Fruit fly (Drosophila melanogaster) whole organism, embryonic: Measurements from ENCODE around the gene Spc105R.
A peak's percentile ranks its signal among the peaks of the same experiment; 100 is the strongest.

Source experiments
- BEAF-32 ChIP-seq: fragments of 200-800 bp; sonication (Bioruptor generic); optimal IDR thresholded peaks from 3 replicates; lab custom pipeline; 2017; ENCODE audit warnings: missing biosample characterization, missing genetic modification characterization, mild to moderate bottlenecking, moderate library complexity, missing genetic modification reagents
- CG10147 ChIP-seq: fragments of 200-800 bp; sonication (Bioruptor generic); optimal IDR thresholded peaks from 2 replicates; lab custom pipeline; 2019; ENCODE audit warnings: missing biosample characterization, mild to moderate bottlenecking, missing genetic modification characterization, moderate library complexity
- CG10267 ChIP-seq: fragments of 200-800 bp; sonication (Bioruptor generic); optimal IDR thresholded peaks from 2 replicates; lab custom pipeline; 2018; ENCODE audit warnings: missing biosample characterization, mild to moderate bottlenecking, missing genetic modification characterization, moderate library complexity
- CG10431 ChIP-seq: fragments of 200-800 bp; sonication (Bioruptor generic); optimal IDR thresholded peaks from 3 replicates; lab custom pipeline; 2018; ENCODE audit warnings: missing biosample characterization, mild to moderate bottlenecking, missing genetic modification characterization
- CG10959 ChIP-seq: fragments of 200-800 bp; sonication (Bioruptor generic); IDR thresholded peaks from 2 replicates; pipeline ENCODE4 v1.3.6; 2022; ENCODE audit warnings: missing biosample characterization, missing genetic modification characterization
- CG11247 ChIP-seq: fragments of 200-800 bp; sonication (Bioruptor generic); IDR thresholded peaks from 2 replicates; pipeline ENCODE4 v1.3.6; 2022; ENCODE audit warnings: missing biosample characterization, missing genetic modification characterization
- CG15269 ChIP-seq: fragments of 200-800 bp; sonication (Bioruptor generic); optimal IDR thresholded peaks from 2 replicates; lab custom pipeline; 2018; ENCODE audit warnings: missing biosample characterization, mild to moderate bottlenecking, missing genetic modification characterization, moderate library complexity
- CG15601 ChIP-seq: fragments of 200-800 bp; sonication (Bioruptor generic); optimal IDR thresholded peaks from 3 replicates; lab custom pipeline; 2019; ENCODE audit warnings: missing biosample characterization, mild to moderate bottlenecking, missing genetic modification characterization, moderate library complexity
- CG16813 ChIP-seq: fragments of 200-800 bp; sonication (Bioruptor generic); IDR thresholded peaks from 3 replicates; pipeline ENCODE4 v1.3.6; 2022; ENCODE audit warnings: missing biosample characterization, missing genetic modification characterization; ENCODE audit not compliant: partially characterized antibody
- CG18011 ChIP-seq: fragments of 200-800 bp; sonication (Bioruptor generic); optimal IDR thresholded peaks from 2 replicates; lab custom pipeline; 2017; ENCODE audit warnings: missing biosample characterization, missing genetic modification characterization, mild to moderate bottlenecking, moderate library complexity, missing genotype
- CG2875 ChIP-seq: fragments of 200-800 bp; sonication (Bioruptor generic); optimal IDR thresholded peaks from 2 replicates; lab custom pipeline; 2017; ENCODE audit warnings: missing biosample characterization, mild to moderate bottlenecking, missing genetic modification characterization, missing genetic modification reagents
- CG30431 ChIP-seq: fragments of 200-800 bp; sonication (Bioruptor generic); optimal IDR thresholded peaks from 2 replicates; lab custom pipeline; 2017; ENCODE audit warnings: missing biosample characterization, missing genetic modification characterization
- CG32772 ChIP-seq: fragments of 200-800 bp; sonication (Bioruptor generic); IDR thresholded peaks from 2 replicates; pipeline ENCODE4 v1.3.6; 2022; ENCODE audit warnings: missing biosample characterization, missing genetic modification characterization
- CG3281 ChIP-seq: fragments of 200-800 bp; sonication (Bioruptor generic); optimal IDR thresholded peaks from 3 replicates; lab custom pipeline; 2017; ENCODE audit warnings: missing biosample characterization, mild to moderate bottlenecking, missing genetic modification characterization
- CG33213 ChIP-seq: fragments of 200-800 bp; sonication (Bioruptor generic); optimal IDR thresholded peaks from 3 replicates; lab custom pipeline; 2016; ENCODE audit warnings: missing biosample characterization, missing genetic modification characterization
- CG4404 ChIP-seq: fragments of 200-800 bp; sonication (Bioruptor generic); IDR thresholded peaks from 2 replicates; pipeline ENCODE4 v1.3.6; 2022; ENCODE audit warnings: missing biosample characterization, missing genetic modification characterization
- CG5245 ChIP-seq: fragments of 200-800 bp; sonication (Bioruptor generic); optimal IDR thresholded peaks from 3 replicates; lab custom pipeline; 2016; ENCODE audit warnings: missing biosample characterization, missing genetic modification characterization
- CG6791 ChIP-seq: fragments of 200-800 bp; sonication (Bioruptor generic); IDR thresholded peaks from 3 replicates; pipeline ENCODE4 v1.3.6; 2022; ENCODE audit warnings: missing biosample characterization, missing genetic modification characterization; ENCODE audit not compliant: partially characterized antibody
- CG6813 ChIP-seq: fragments of 200-800 bp; sonication (Bioruptor generic); optimal IDR thresholded peaks from 2 replicates; lab custom pipeline; 2017; ENCODE audit warnings: missing biosample characterization, missing genetic modification characterization, mild to moderate bottlenecking, moderate library complexity, missing genetic modification reagents
- CG7372 ChIP-seq: fragments of 200-800 bp; sonication (Bioruptor generic); IDR thresholded peaks from 2 replicates; pipeline ENCODE4 v1.3.6; 2022; ENCODE audit warnings: missing biosample characterization, missing genetic modification characterization
- CG8290 ChIP-seq, 3 experiments: fragments of 200-800 bp; sonication (Bioruptor generic); optimal IDR thresholded peaks; 2 replicates each; lab custom pipeline; 2016 to 2019; ENCODE audit warnings: missing biosample characterization in 3 of 3, missing genetic modification characterization in 3 of 3, mild to moderate bottlenecking in 2 of 3, moderate library complexity in 1 of 3
- CG8359 ChIP-seq: fragments of 200-800 bp; sonication (Bioruptor generic); optimal IDR thresholded peaks from 2 replicates; lab custom pipeline; 2017; ENCODE audit warnings: missing biosample characterization, mild to moderate bottlenecking, missing genetic modification characterization, borderline replicate concordance
- CG9932 ChIP-seq: fragments of 200-800 bp; sonication (Bioruptor generic); IDR thresholded peaks from 2 replicates; pipeline ENCODE4 v1.3.6; 2022; ENCODE audit warnings: missing biosample characterization, missing genetic modification characterization
- Doc3 ChIP-seq: fragments of 200-800 bp; sonication (Bioruptor generic); IDR thresholded peaks from 3 replicates; pipeline ENCODE4 v1.3.6; 2022; ENCODE audit warnings: missing biosample characterization, missing genetic modification characterization; ENCODE audit not compliant: partially characterized antibody
- Dref ChIP-seq: fragments of 200-800 bp; sonication (Bioruptor generic); IDR thresholded peaks from 2 replicates; pipeline ENCODE4 v1.3.6; 2022; ENCODE audit warnings: missing biosample characterization, missing genetic modification characterization
- Ets97D ChIP-seq: fragments of 200-800 bp; sonication (Bioruptor generic); optimal IDR thresholded peaks from 3 replicates; lab custom pipeline; 2016; ENCODE audit warnings: missing biosample characterization, missing genetic modification characterization
- MBD-R2 ChIP-seq: fragments of 200-800 bp; sonication (Bioruptor generic); IDR thresholded peaks from 2 replicates; pipeline ENCODE4 v1.3.6; 2022; ENCODE audit warnings: missing biosample characterization, missing genetic modification characterization
- Max ChIP-seq: fragments of 200-800 bp; sonication (Bioruptor generic); optimal IDR thresholded peaks from 2 replicates; lab custom pipeline; 2016; ENCODE audit warnings: missing biosample characterization, mild to moderate bottlenecking, missing genetic modification characterization
- NFAT ChIP-seq: fragments of 200-800 bp; sonication (Bioruptor generic); IDR thresholded peaks from 2 replicates; pipeline ENCODE4 v1.3.6; 2022; ENCODE audit warnings: missing biosample characterization, missing genetic modification characterization
- Sin3A ChIP-seq: fragments of >200 bp; optimal IDR thresholded peaks from 2 replicates; lab custom pipeline; 2018
- abd-A ChIP-seq: fragments of 200-800 bp; sonication (Bioruptor generic); optimal IDR thresholded peaks from 3 replicates; lab custom pipeline; 2019; ENCODE audit warnings: missing biosample characterization, mild to moderate bottlenecking, missing genetic modification characterization, moderate library complexity
- ac ChIP-seq: fragments of 200-800 bp; sonication (Bioruptor generic); optimal IDR thresholded peaks from 3 replicates; lab custom pipeline; 2017; ENCODE audit warnings: missing biosample characterization, mild to moderate bottlenecking, missing genetic modification characterization
- ara ChIP-seq: fragments of 200-800 bp; sonication (Bioruptor generic); IDR thresholded peaks from 2 replicates; pipeline ENCODE4 v1.3.6; 2022; ENCODE audit warnings: missing biosample characterization, missing genetic modification characterization
- bowl ChIP-seq: fragments of 200-800 bp; sonication (Bioruptor generic); IDR thresholded peaks from 2 replicates; pipeline ENCODE4 v1.3.6; 2022; ENCODE audit warnings: missing biosample characterization, missing genetic modification characterization
- cato ChIP-seq: fragments of 200-800 bp; sonication (Bioruptor generic); optimal IDR thresholded peaks from 2 replicates; lab custom pipeline; 2016; ENCODE audit warnings: missing biosample characterization, missing genetic modification characterization, borderline replicate concordance
- danr ChIP-seq: fragments of 200-800 bp; sonication (Bioruptor generic); IDR thresholded peaks from 2 replicates; pipeline ENCODE4 v1.3.6; 2022; ENCODE audit warnings: missing biosample characterization, missing genetic modification characterization
- kah ChIP-seq: fragments of 200-800 bp; sonication (Bioruptor generic); optimal IDR thresholded peaks from 2 replicates; lab custom pipeline; 2018; ENCODE audit warnings: missing biosample characterization, mild to moderate bottlenecking, missing genetic modification characterization
- ken ChIP-seq: fragments of 200-800 bp; sonication (Bioruptor generic); IDR thresholded peaks from 3 replicates; pipeline ENCODE4 v1.3.6; 2022; ENCODE audit warnings: missing biosample characterization, missing genetic modification characterization
- kni ChIP-seq: fragments of 200-800 bp; sonication (Bioruptor generic); optimal IDR thresholded peaks from 3 replicates; lab custom pipeline; 2017; ENCODE audit warnings: mild to moderate bottlenecking, missing biosample characterization, missing genetic modification reagents, missing genetic modification characterization
- knrl ChIP-seq: fragments of 200-800 bp; sonication (Bioruptor generic); IDR thresholded peaks from 3 replicates; pipeline ENCODE4 v1.3.6; 2022; ENCODE audit warnings: missing biosample characterization, missing genetic modification characterization; ENCODE audit not compliant: partially characterized antibody
- lola ChIP-seq, 3 experiments: fragments of >200 bp in 2 of 3; fragments of 200-800 bp in 1 of 3; sonication (Bioruptor generic) in 1 of 3; optimal IDR thresholded peaks; 2 replicates each; lab custom pipeline; 2017 to 2019; ENCODE audit warnings: missing biosample characterization in 3 of 3, missing genetic modification characterization in 3 of 3, mild to moderate bottlenecking in 1 of 3, moderate library complexity in 1 of 3
- odd ChIP-seq: fragments of 200-800 bp; sonication (Bioruptor generic); optimal IDR thresholded peaks from 2 replicates; lab custom pipeline; 2017; ENCODE audit warnings: missing biosample characterization, mild to moderate bottlenecking, missing genetic modification characterization
- phol ChIP-seq: fragments of 200-800 bp; sonication (Bioruptor generic); optimal IDR thresholded peaks from 3 replicates; lab custom pipeline; 2018; ENCODE audit warnings: missing biosample characterization, mild to moderate bottlenecking, missing genetic modification characterization, moderate library complexity
- repo ChIP-seq: fragments of 200-800 bp; sonication (Bioruptor generic); optimal IDR thresholded peaks from 2 replicates; lab custom pipeline; 2016; ENCODE audit warnings: missing biosample characterization, missing genetic modification characterization
- sob ChIP-seq: fragments of 200-800 bp; sonication (Bioruptor generic); IDR thresholded peaks from 2 replicates; pipeline ENCODE4 v1.3.6; 2022; ENCODE audit warnings: missing biosample characterization, missing genetic modification characterization
- toy ChIP-seq: fragments of 200-800 bp; sonication (Bioruptor generic); IDR thresholded peaks from 2 replicates; pipeline ENCODE4 v1.3.6; 2022; ENCODE audit warnings: missing biosample characterization, missing genetic modification characterization
- tup ChIP-seq: fragments of 200-800 bp; sonication (Bioruptor generic); optimal IDR thresholded peaks from 2 replicates; lab custom pipeline; 2016; ENCODE audit warnings: missing biosample characterization, mild to moderate bottlenecking, missing genetic modification characterization, moderate library complexity
- wdn ChIP-seq: fragments of 200-800 bp; sonication (Bioruptor generic); IDR thresholded peaks from 2 replicates; pipeline ENCODE4 v1.3.6; 2022; ENCODE audit warnings: missing biosample characterization, missing genetic modification characterization

Spc105R gene

DNA sequence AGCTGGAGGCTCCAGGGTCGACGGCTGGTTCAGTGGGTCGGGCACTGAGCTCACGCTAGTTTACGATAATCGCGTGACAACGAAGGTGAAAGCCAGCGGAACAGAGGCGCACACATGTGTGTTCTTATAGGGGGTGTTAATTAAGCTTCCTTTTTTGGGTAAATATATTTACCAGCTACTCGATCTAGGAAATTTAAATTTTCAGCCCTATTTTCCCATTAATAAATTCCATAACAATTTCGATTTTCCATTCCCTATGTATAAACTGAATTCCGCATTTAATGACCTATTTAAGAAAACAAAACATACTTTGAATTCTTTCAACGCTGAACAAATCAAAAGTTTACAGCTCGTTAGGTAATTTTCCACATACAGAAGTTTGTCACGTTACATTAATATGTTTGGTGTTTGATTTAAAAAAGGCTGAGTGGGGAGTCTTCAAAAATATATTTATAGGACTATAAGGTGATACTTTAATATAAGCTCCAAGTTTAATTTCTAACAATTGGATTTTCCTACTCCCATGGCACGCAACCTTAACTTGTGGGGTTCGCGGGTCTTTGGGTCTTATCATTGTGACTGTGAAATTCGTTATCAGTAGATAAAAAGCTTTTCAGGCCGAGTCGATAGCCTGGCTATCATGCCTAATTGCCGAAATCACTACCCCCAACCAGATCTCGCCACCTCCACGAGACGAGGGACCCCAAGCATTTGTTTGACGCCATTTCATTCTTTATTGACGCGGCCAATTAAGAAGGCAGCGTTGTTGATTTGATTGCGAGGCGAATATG lies 37.0 kb downstream of the Spc105R start, which contains the start of gene CG13255 (continued):
- no peak for TF ChIP-seq Ets97D (GFP tag; lab: Kevin White, UChicago)
- TF ChIP-seq CG10959 (GFP tag; lab: Robert Waterston, UW) = no peak
- peak; percentile 11 for TF ChIP-seq odd (GFP tag; lab: Kevin White, UChicago)
- TF ChIP-seq CG5245 (GFP tag; lab: Kevin White, UChicago) = no peak
- no peak for TF ChIP-seq toy (GFP tag; lab: Robert Waterston, UW)
- no peak for TF ChIP-seq bowl
- no peak for TF ChIP-seq CG6813 (GFP tag; lab: Kevin White, UChicago)
- no peak for TF ChIP-seq Doc3
- TF ChIP-seq CG2875 = no peak
- no peak for TF ChIP-seq CG16813
- peak; percentile 21 for TF ChIP-seq CG18011 (GFP tag; lab: Kevin White, UChicago)
- TF ChIP-seq CG10267 (tag; lab: Kevin White, UChicago) = peak; percentile 4
- TF ChIP-seq CG8359 = no peak
- TF ChIP-seq CG32772 (GFP tag; lab: Robert Waterston, UW) = no peak
- no peak for TF ChIP-seq Max
- TF ChIP-seq CG11247 (GFP tag; lab: Robert Waterston, UW) = no peak
- TF ChIP-seq Dref = no peak
- TF ChIP-seq CG7372 (GFP tag; lab: Robert Waterston, UW) = no peak
- no peak for TF ChIP-seq CG15601
- TF ChIP-seq ac (GFP tag; lab: Kevin White, UChicago) = no peak
- TF ChIP-seq phol (tag; lab: Kevin White, UChicago) = peak; percentile 42
- no peak for TF ChIP-seq CG4404 (GFP tag; lab: Robert Waterston, UW)
- no peak for TF ChIP-seq BEAF-32 (GFP tag; lab: Kevin White, UChicago)
- no peak for TF ChIP-seq repo (GFP tag; lab: Kevin White, UChicago)
- TF ChIP-seq NFAT = peak; percentile 42; the same call in 1 of the 2 replicates
- peak; percentile 69 for TF ChIP-seq CG3281
- TF ChIP-seq CG9932 (GFP tag; lab: Robert Waterston, UW) = peak; percentile 47; the same call in 1 of the 2 replicates
- TF ChIP-seq CG33213 = no peak
- no peak for TF ChIP-seq ken
- TF ChIP-seq CG30431 (GFP tag; lab: Kevin White, UChicago) = no peak
- no peak for TF ChIP-seq ara (GFP tag; lab: Robert Waterston, UW)
- no peak for TF ChIP-seq kni (GFP tag; lab: Kevin White, UChicago)
- TF ChIP-seq abd-A (tag; lab: Kevin White, UChicago) = no peak
- no peak for TF ChIP-seq CG10431 (GFP tag; lab: Kevin White, UChicago)
- no peak for TF ChIP-seq danr (GFP tag; lab: Robert Waterston, UW)
- TF ChIP-seq CG8290 (GFP tag; optimal IDR thresholded peaks at IDR 0.05; lab: Kevin White, UChicago) = no peak
- TF ChIP-seq CG8290 (tag; optimal IDR thresholded peaks at IDR 0.05; lab: Kevin White, UChicago) = no peak
- no peak for TF ChIP-seq kah (GFP tag; lab: Kevin White, UChicago)
- peak; percentile 51 for TF ChIP-seq CG10147 (GFP tag; lab: Kevin White, UChicago)
- no peak for TF ChIP-seq knrl (GFP tag; lab: Robert Waterston, UW)
- TF ChIP-seq wdn (GFP tag; lab: Robert Waterston, UW) = no peak
- no peak for TF ChIP-seq Sin3A
- no peak for TF ChIP-seq CG6791
- no peak for TF ChIP-seq tup (GFP tag; lab: Kevin White, UChicago)
- TF ChIP-seq MBD-R2 (GFP tag; lab: Robert Waterston, UW) = no peak
- peak; percentile 42; the same call in 1 of the 2 replicates for TF ChIP-seq sob (GFP tag; lab: Robert Waterston, UW)
- peak; percentile 10 for TF ChIP-seq cato
- TF ChIP-seq CG15269 (tag; lab: Kevin White, UChicago) = peak; percentile 67
- no peak for TF ChIP-seq lola (GFP tag; optimal IDR thresholded peaks at IDR 0.05; lab: Kevin White, UChicago)
